Fruit fly (Drosophila melanogaster) whole organism, embryonic: ENCODE results near the gene topi.
A peak's percentile ranks its signal among the peaks of the same experiment; 100 is the strongest.

Experiments used
- Abd-B ChIP-seq: fragments of 200-800 bp; sonication (Bioruptor generic); optimal IDR thresholded peaks from 2 replicates; lab custom pipeline; 2018; ENCODE audit warnings: missing biosample characterization, mild to moderate bottlenecking, missing genetic modification characterization, moderate library complexity
- Antp ChIP-seq: fragments of 200-800 bp; sonication (Bioruptor generic); optimal IDR thresholded peaks from 3 replicates; lab custom pipeline; 2016; ENCODE audit warnings: missing biosample characterization, missing genetic modification characterization
- Bdp1 ChIP-seq: fragments of 200-800 bp; sonication (Bioruptor generic); optimal IDR thresholded peaks from 3 replicates; lab custom pipeline; 2016; ENCODE audit warnings: missing biosample characterization, missing genetic modification characterization
- BtbVII ChIP-seq: fragments of 200-800 bp; sonication (Bioruptor generic); optimal IDR thresholded peaks from 3 replicates; lab custom pipeline; 2017; ENCODE audit warnings: missing biosample characterization, mild to moderate bottlenecking, missing genetic modification characterization
- CG12769 ChIP-seq: fragments of 200-800 bp; sonication (Bioruptor generic); optimal IDR thresholded peaks from 2 replicates; lab custom pipeline; 2019; ENCODE audit warnings: missing biosample characterization, mild to moderate bottlenecking, missing genetic modification characterization, moderate library complexity
- CG14014 ChIP-seq: fragments of 200-800 bp; sonication (Bioruptor generic); IDR thresholded peaks from 2 replicates; pipeline ENCODE4 v1.3.6; 2022; ENCODE audit warnings: missing biosample characterization, missing genetic modification characterization
- CG14441 ChIP-seq: fragments of 200-800 bp; sonication (Bioruptor generic); IDR thresholded peaks from 2 replicates; pipeline ENCODE4 v1.3.6; 2022; ENCODE audit warnings: missing biosample characterization, missing genetic modification characterization
- CG16815 ChIP-seq: fragments of 200-800 bp; sonication (Bioruptor generic); optimal IDR thresholded peaks from 3 replicates; lab custom pipeline; 2017; ENCODE audit warnings: missing biosample characterization, mild to moderate bottlenecking, missing genetic modification characterization
- CG18619 ChIP-seq: fragments of 200-800 bp; sonication (Bioruptor generic); optimal IDR thresholded peaks from 3 replicates; lab custom pipeline; 2017; ENCODE audit warnings: missing biosample characterization, mild to moderate bottlenecking, missing genetic modification characterization
- CG18764 ChIP-seq: fragments of 200-800 bp; sonication (Bioruptor generic); optimal IDR thresholded peaks from 3 replicates; lab custom pipeline; 2016; ENCODE audit warnings: missing biosample characterization, missing genetic modification characterization
- CG2120 ChIP-seq: fragments of 200-800 bp; sonication (Bioruptor generic); optimal IDR thresholded peaks from 3 replicates; lab custom pipeline; 2016; ENCODE audit warnings: missing biosample characterization, missing genetic modification characterization
- CG3163 ChIP-seq: fragments of 200-800 bp; sonication (Bioruptor generic); optimal IDR thresholded peaks from 3 replicates; lab custom pipeline; 2016; ENCODE audit warnings: missing biosample characterization, missing genetic modification characterization
- CG34224 ChIP-seq: fragments of 200-800 bp; sonication (Bioruptor generic); IDR thresholded peaks from 3 replicates; pipeline ENCODE4 v1.3.6; 2022; ENCODE audit warnings: missing biosample characterization, missing genetic modification characterization; ENCODE audit not compliant: partially characterized antibody
- CG4820 ChIP-seq: fragments of 200-800 bp; sonication (Bioruptor generic); optimal IDR thresholded peaks from 3 replicates; lab custom pipeline; 2016; ENCODE audit warnings: missing biosample characterization, missing genetic modification characterization
- CG6175 ChIP-seq: fragments of 200-800 bp; sonication (Bioruptor generic); IDR thresholded peaks from 3 replicates; pipeline ENCODE4 v1.3.6; 2022; ENCODE audit warnings: missing biosample characterization, missing genetic modification characterization
- CG6654 ChIP-seq: fragments of 200-800 bp; sonication (Bioruptor generic); optimal IDR thresholded peaks from 2 replicates; lab custom pipeline; 2017; ENCODE audit warnings: missing biosample characterization, mild to moderate bottlenecking, missing genetic modification characterization
- CG7745 ChIP-seq: fragments of 200-800 bp; sonication (Bioruptor generic); optimal IDR thresholded peaks from 2 replicates; lab custom pipeline; 2018; ENCODE audit warnings: missing biosample characterization, mild to moderate bottlenecking, missing genetic modification characterization, moderate library complexity
- CG7786 ChIP-seq: fragments of 200-800 bp; sonication (Bioruptor generic); optimal IDR thresholded peaks from 2 replicates; lab custom pipeline; 2016; ENCODE audit warnings: missing biosample characterization, missing genetic modification characterization
- CG8478 ChIP-seq: fragments of >200 bp; optimal IDR thresholded peaks from 2 replicates; lab custom pipeline; 2018
- CoRest ChIP-seq: fragments of 200-800 bp; sonication (Bioruptor generic); optimal IDR thresholded peaks from 3 replicates; lab custom pipeline; 2018; ENCODE audit warnings: missing biosample characterization, mild to moderate bottlenecking, missing genetic modification characterization, moderate library complexity
- Dp ChIP-seq: fragments of 200-800 bp; sonication (Bioruptor generic); optimal IDR thresholded peaks from 2 replicates; lab custom pipeline; 2018; ENCODE audit warnings: missing biosample characterization, mild to moderate bottlenecking, missing genetic modification characterization, moderate library complexity
- Med ChIP-seq: fragments of 200-800 bp; sonication (Bioruptor generic); peaks from one replicate; lab custom pipeline; 2016; ENCODE audit warnings: missing biosample characterization, missing genetic modification characterization, mild to moderate bottlenecking, inconsistent platforms, moderate library complexity
- NC2α ChIP-seq: fragments of 200-800 bp; sonication (Bioruptor generic); optimal IDR thresholded peaks from 2 replicates; lab custom pipeline; 2016; ENCODE audit warnings: missing biosample characterization, missing genetic modification characterization
- Ptx1 ChIP-seq: fragments of 200-800 bp; sonication (Bioruptor generic); IDR thresholded peaks from 2 replicates; pipeline ENCODE4 v1.3.6; 2022; ENCODE audit warnings: missing biosample characterization, missing genetic modification characterization
- Sox100B ChIP-seq: fragments of 200-800 bp; sonication (Bioruptor generic); optimal IDR thresholded peaks from 3 replicates; lab custom pipeline; 2018; ENCODE audit warnings: missing biosample characterization, mild to moderate bottlenecking, missing genetic modification characterization
- Stat92E ChIP-seq, 3 experiments: fragments of >200 bp in 2 of 3; fragments of 200-800 bp in 1 of 3; sonication (Bioruptor generic) in 1 of 3; optimal IDR thresholded peaks; 2 replicates each; lab custom pipeline; 2017 to 2019; ENCODE audit warnings: missing biosample characterization in 3 of 3, missing genetic modification characterization in 3 of 3, mild to moderate bottlenecking in 1 of 3, moderate library complexity in 1 of 3
- Trl ChIP-seq, 3 experiments: fragments of >200 bp in 2 of 3; fragments of 200-800 bp in 1 of 3; sonication (Bioruptor generic) in 1 of 3; optimal IDR thresholded peaks; 2 replicates in 1 of 3; 3 replicates in 2 of 3; lab custom pipeline; 2016 to 2017; ENCODE audit warnings: missing biosample characterization in 1 of 3, missing genetic modification characterization in 1 of 3
- bigmax ChIP-seq: fragments of 200-800 bp; sonication (Bioruptor generic); optimal IDR thresholded peaks from 2 replicates; lab custom pipeline; 2018; ENCODE audit warnings: missing biosample characterization, mild to moderate bottlenecking, missing genetic modification characterization
- ewg ChIP-seq: fragments of 200-800 bp; sonication (Bioruptor generic); optimal IDR thresholded peaks from 3 replicates; lab custom pipeline; 2017; ENCODE audit warnings: mild to moderate bottlenecking, missing biosample characterization, missing genetic modification reagents, missing genetic modification characterization
- exex ChIP-seq: fragments of 200-800 bp; sonication (Bioruptor generic); optimal IDR thresholded peaks from 4 replicates; lab custom pipeline; 2018; ENCODE audit warnings: missing biosample characterization, mild to moderate bottlenecking, missing genetic modification characterization, moderate library complexity
- eyg ChIP-seq: fragments of 200-800 bp; sonication (Bioruptor generic); optimal IDR thresholded peaks from 3 replicates; lab custom pipeline; 2016; ENCODE audit warnings: missing biosample characterization, missing genetic modification characterization
- gcm2 ChIP-seq: fragments of 200-800 bp; sonication (Bioruptor generic); optimal IDR thresholded peaks from 2 replicates; lab custom pipeline; 2016; ENCODE audit warnings: missing biosample characterization, missing genetic modification characterization
- jumu ChIP-seq: fragments of 200-800 bp; sonication (Bioruptor generic); optimal IDR thresholded peaks from 3 replicates; lab custom pipeline; 2016; ENCODE audit warnings: missing biosample characterization, missing genetic modification characterization
- kay ChIP-seq: fragments of 200-800 bp; sonication (Bioruptor generic); optimal IDR thresholded peaks from 2 replicates; lab custom pipeline; 2016; ENCODE audit warnings: missing biosample characterization, missing genetic modification characterization
- kni ChIP-seq: fragments of 200-800 bp; sonication (Bioruptor generic); optimal IDR thresholded peaks from 3 replicates; lab custom pipeline; 2017; ENCODE audit warnings: mild to moderate bottlenecking, missing biosample characterization, missing genetic modification reagents, missing genetic modification characterization
- lov ChIP-seq, 2 experiments: fragments of 200-800 bp in 1 of 2; fragments of >200 bp in 1 of 2; sonication (Bioruptor generic) in 1 of 2; IDR thresholded peaks in 1 of 2; optimal IDR thresholded peaks in 1 of 2; 2 replicates in 1 of 2; 3 replicates in 1 of 2; pipeline versions ENCODE4 v1.3.6 to Lab custom; 2017 to 2022; ENCODE audit warnings: missing biosample characterization in 1 of 2, missing genetic modification characterization in 1 of 2
- onecut ChIP-seq: fragments of 200-800 bp; sonication (Bioruptor generic); IDR thresholded peaks from 2 replicates; pipeline ENCODE4 v1.3.6; 2022; ENCODE audit warnings: missing biosample characterization, missing genetic modification characterization
- pita ChIP-seq: fragments of 200-800 bp; sonication (Bioruptor generic); optimal IDR thresholded peaks from 2 replicates; lab custom pipeline; 2017; ENCODE audit warnings: missing biosample characterization, mild to moderate bottlenecking, missing genetic modification characterization
- ranshi ChIP-seq: fragments of 200-800 bp; sonication (Bioruptor generic); IDR thresholded peaks from 2 replicates; pipeline ENCODE4 v1.3.6; 2022; ENCODE audit warnings: missing biosample characterization, missing genetic modification characterization
- sens-2 ChIP-seq: fragments of 200-800 bp; sonication (Bioruptor generic); IDR thresholded peaks from 2 replicates; pipeline ENCODE4 v1.3.6; 2022; ENCODE audit warnings: missing biosample characterization, missing genetic modification characterization
- sob ChIP-seq: fragments of 200-800 bp; sonication (Bioruptor generic); IDR thresholded peaks from 2 replicates; pipeline ENCODE4 v1.3.6; 2022; ENCODE audit warnings: missing biosample characterization, missing genetic modification characterization
- tna ChIP-seq: fragments of 200-800 bp; sonication (Bioruptor generic); IDR thresholded peaks from 2 replicates; pipeline ENCODE4 v1.3.6; 2022; ENCODE audit warnings: missing biosample characterization, missing genetic modification characterization; ENCODE audit not compliant: partially characterized antibody
- ttk ChIP-seq: fragments of 200-800 bp; sonication (Bioruptor generic); IDR thresholded peaks from 2 replicates; pipeline ENCODE4 v2.1.2; 2022; ENCODE audit warnings: missing biosample characterization, missing genetic modification characterization
- twi ChIP-seq: fragments of 200-800 bp; optimal IDR thresholded peaks from 2 replicates; lab custom pipeline; 2019; ENCODE audit warnings: missing biosample characterization, mild to moderate bottlenecking, missing genetic modification characterization, moderate library complexity
- wdn ChIP-seq: fragments of 200-800 bp; sonication (Bioruptor generic); IDR thresholded peaks from 2 replicates; pipeline ENCODE4 v1.3.6; 2022; ENCODE audit warnings: missing biosample characterization, missing genetic modification characterization
- zen2 ChIP-seq: fragments of 200-800 bp; sonication (Bioruptor generic); IDR thresholded peaks from 3 replicates; pipeline ENCODE4 v1.3.6; 2022; ENCODE audit warnings: missing biosample characterization, missing genetic modification characterization; ENCODE audit not compliant: partially characterized antibody

Gene topi

dm6 chr3R:9784341-9785062 lies 9.6 kb downstream of the topi start, which contains the start of the genes MtnA and CG8500 (continued):
- no peak for TF ChIP-seq lov (optimal IDR thresholded peaks at IDR 0.05; lab: Kevin White, UChicago)
- 0 out of 3 replicates have a peak, but pooled peaks have one; percentile 19 for TF ChIP-seq lov (GFP tag; IDR thresholded peaks at IDR 0.05; lab: Robert Waterston, UW)
- no peak for TF ChIP-seq zen2 (GFP tag; lab: Robert Waterston, UW)
- no peak for TF ChIP-seq ttk (GFP tag; lab: Robert Waterston, UW)
- TF ChIP-seq onecut (GFP tag; lab: Robert Waterston, UW) = peak; percentile 87
- TF ChIP-seq CG6175 (GFP tag; lab: Robert Waterston, UW) = peak; percentile 78; the same call in 2 of the 3 replicates
- no peak for TF ChIP-seq kay (GFP tag; lab: Kevin White, UChicago)
- no peak for TF ChIP-seq CG16815 (GFP tag; lab: Kevin White, UChicago)
- TF ChIP-seq Abd-B = no peak
- TF ChIP-seq CG8478 = no peak
- TF ChIP-seq Sox100B (GFP tag; lab: Kevin White, UChicago) = no peak
- TF ChIP-seq NC2α (GFP tag; lab: Kevin White, UChicago) = no peak
- TF ChIP-seq CG2120 (GFP tag; lab: Kevin White, UChicago) = no peak
- peak; percentile 64 for TF ChIP-seq Dp (GFP tag; lab: Kevin White, UChicago)
- no peak for TF ChIP-seq CG6654 (GFP tag; lab: Kevin White, UChicago)
- peak; percentile 54 for TF ChIP-seq pita (GFP tag; lab: Kevin White, UChicago)
- no peak for TF ChIP-seq BtbVII (GFP tag; lab: Kevin White, UChicago)
- TF ChIP-seq CG34224 = no peak

DNA sequence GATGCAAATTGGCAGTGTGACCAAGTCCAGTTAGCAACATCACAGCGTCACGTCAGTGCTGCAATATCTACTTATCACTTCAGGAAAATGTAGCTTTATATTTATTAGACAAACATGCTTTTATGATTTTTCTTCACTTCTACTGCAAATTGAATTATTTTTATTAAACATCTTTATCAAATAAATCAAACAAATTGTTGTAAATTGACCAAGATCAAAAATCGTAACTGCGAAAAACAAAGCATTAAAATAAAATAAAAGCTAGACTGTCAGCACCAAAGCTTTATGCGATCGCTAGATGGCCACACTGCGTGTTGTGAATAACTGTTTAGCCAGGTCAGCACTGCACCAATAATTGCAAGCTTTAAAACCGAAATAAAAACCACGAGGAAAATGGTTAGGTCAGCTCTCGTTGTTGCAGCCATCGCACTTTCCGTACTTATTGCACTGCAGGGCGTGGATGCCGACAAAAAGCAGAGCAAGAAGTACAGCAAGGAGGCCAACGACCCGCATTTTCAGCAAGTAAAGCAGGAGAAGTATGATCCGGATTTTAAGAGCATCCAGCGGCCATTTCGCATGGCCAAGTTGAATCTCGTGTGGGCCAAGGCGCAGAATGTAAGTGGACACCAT lies 16.4 kb downstream of the topi start, which contains the start of the genes CG12945 and CG8507:
CG12945 (minus strand) TSS at position 45 of the 630 bp plus-strand sequence.
CG8507 (plus strand) TSS at position 307 of the 630 bp plus-strand sequence.
- peak; percentile 28 for TF ChIP-seq jumu
- 0 out of 2 replicates have a peak, but pooled peaks have one; percentile 17 for TF ChIP-seq CG14441 (GFP tag; lab: Robert Waterston, UW)
- no peak for TF ChIP-seq CG3163
- TF ChIP-seq Stat92E (GFP tag; optimal IDR thresholded peaks at IDR 0.05; lab: Kevin White, UChicago) = no peak
- TF ChIP-seq CG7786 (GFP tag; lab: Kevin White, UChicago) = peak; percentile 38
- TF ChIP-seq exex (tag; lab: Kevin White, UChicago) = no peak
- peak; percentile 44 for TF ChIP-seq Ptx1 (GFP tag; lab: Robert Waterston, UW)
- TF ChIP-seq Med (GFP tag; lab: Kevin White, UChicago) = peak; percentile 85
- no peak for TF ChIP-seq CG7745 (tag; lab: Kevin White, UChicago)
- no peak for TF ChIP-seq CG14014 (GFP tag; lab: Robert Waterston, UW)
- no peak for TF ChIP-seq CG34224
- TF ChIP-seq BtbVII (GFP tag; lab: Kevin White, UChicago) = no peak
- TF ChIP-seq CoRest = peak; percentile 76
- no peak for TF ChIP-seq eyg (GFP tag; lab: Kevin White, UChicago)
- TF ChIP-seq ewg (GFP tag; lab: Kevin White, UChicago) = no peak
- TF ChIP-seq Antp (GFP tag; lab: Kevin White, UChicago) = peak; percentile 12
- no peak for TF ChIP-seq CG12769
- no peak for TF ChIP-seq Trl (optimal IDR thresholded peaks at IDR 0.05; lab: Kevin White, UChicago)
- peak; percentile 4 for TF ChIP-seq Trl (GFP tag; optimal IDR thresholded peaks at IDR 0.05; lab: Kevin White, UChicago)
- TF ChIP-seq sens-2 = no peak
- peak; percentile 14 for TF ChIP-seq Bdp1 (GFP tag; lab: Kevin White, UChicago)
- TF ChIP-seq Abd-B = peak; percentile 76
- TF ChIP-seq CG18764 (GFP tag; lab: Kevin White, UChicago) = no peak
- no peak for TF ChIP-seq kni
- TF ChIP-seq sob (GFP tag; lab: Robert Waterston, UW) = peak; percentile 8; the same call in 1 of the 2 replicates
- TF ChIP-seq bigmax = no peak
- TF ChIP-seq twi (tag; lab: Kevin White, UChicago) = no peak
- TF ChIP-seq wdn = no peak
- no peak for TF ChIP-seq ranshi (GFP tag; lab: Robert Waterston, UW)
- no peak for TF ChIP-seq gcm2 (GFP tag; lab: Kevin White, UChicago)
- peak; percentile 14 for TF ChIP-seq CG18619 (GFP tag; lab: Kevin White, UChicago)
- peak; percentile 39 for TF ChIP-seq CG4820 (GFP tag; lab: Kevin White, UChicago)
- no peak for TF ChIP-seq tna (GFP tag; lab: Robert Waterston, UW)
